Fruit fly (Drosophila melanogaster) whole organism, pupa: ENCODE results near the gene CG16789.

Source experiments
- CG13204 ChIP-seq: fragments of 200-800 bp; sonication (Bioruptor generic); optimal IDR thresholded peaks from 2 replicates; lab custom pipeline; 2018; ENCODE audit warnings: missing biosample characterization, mild to moderate bottlenecking, missing genetic modification characterization, moderate library complexity
- CG14655 ChIP-seq: fragments of 200-800 bp; sonication (Bioruptor generic); optimal IDR thresholded peaks from 3 replicates; lab custom pipeline; 2017; ENCODE audit warnings: mild to moderate bottlenecking, missing biosample characterization, missing genetic modification reagents, missing genetic modification characterization
- CG17806 ChIP-seq: fragments of 200-800 bp; sonication (Bioruptor generic); optimal IDR thresholded peaks from 2 replicates; lab custom pipeline; 2018; ENCODE audit warnings: missing biosample characterization, mild to moderate bottlenecking, missing genetic modification characterization, moderate library complexity
- CG32121 ChIP-seq: fragments of 200-800 bp; sonication (Bioruptor generic); IDR thresholded peaks from 2 replicates; pipeline ENCODE4 v1.3.6; 2022; ENCODE audit warnings: missing biosample characterization, missing genetic modification characterization
- CG8159 ChIP-seq: fragments of 200-800 bp; sonication (Bioruptor generic); optimal IDR thresholded peaks from 3 replicates; lab custom pipeline; 2018; ENCODE audit warnings: missing biosample characterization, mild to moderate bottlenecking, missing genetic modification characterization, moderate library complexity
- CG9948 ChIP-seq: fragments of 200-800 bp; sonication (Bioruptor generic); optimal IDR thresholded peaks from 2 replicates; lab custom pipeline; 2018; ENCODE audit warnings: missing biosample characterization, mild to moderate bottlenecking, missing genetic modification characterization, moderate library complexity
- EcR ChIP-seq: fragments of 200-800 bp; sonication (Bioruptor generic); optimal IDR thresholded peaks from 3 replicates; lab custom pipeline; 2019; ENCODE audit warnings: missing biosample characterization, missing genetic modification characterization, mild to moderate bottlenecking, moderate library complexity, missing genetic modification reagents
- Ets98B ChIP-seq: fragments of 200-800 bp; sonication (Bioruptor generic); IDR thresholded peaks from 2 replicates; pipeline ENCODE4 v1.3.6; 2022; ENCODE audit warnings: missing biosample characterization, missing genetic modification characterization
- Pif1A ChIP-seq: fragments of 200-800 bp; sonication (Bioruptor generic); optimal IDR thresholded peaks from 3 replicates; lab custom pipeline; 2016; ENCODE audit warnings: missing biosample characterization, missing genetic modification characterization
- Pif1B ChIP-seq: fragments of 200-800 bp; sonication (Bioruptor generic); optimal IDR thresholded peaks from 3 replicates; lab custom pipeline; 2016; ENCODE audit warnings: missing biosample characterization, missing genetic modification characterization
- fd96Ca ChIP-seq: fragments of 200-800 bp; sonication (Bioruptor generic); IDR thresholded peaks from 3 replicates; pipeline ENCODE4 v1.3.6; 2022; ENCODE audit warnings: missing biosample characterization, missing genetic modification characterization
- gl ChIP-seq: fragments of 200-800 bp; sonication (Bioruptor generic); optimal IDR thresholded peaks from 2 replicates; lab custom pipeline; 2018; ENCODE audit warnings: missing biosample characterization, mild to moderate bottlenecking, missing genetic modification characterization

- peak; percentile 62 for TF ChIP-seq Pif1A
- peak; percentile 56 for TF ChIP-seq Pif1B
- peak; percentile 76 for TF ChIP-seq CG14655
- TF ChIP-seq CG32121, result peak; percentile 81
- peak; percentile 85 for TF ChIP-seq CG17806 (tag; lab: Kevin White, UChicago)
- peak; percentile 48 for TF ChIP-seq gl (tag; lab: Kevin White, UChicago)
- peak; percentile 87 for TF ChIP-seq CG9948 (tag; lab: Kevin White, UChicago)
- peak; percentile 73 for TF ChIP-seq Ets98B (GFP tag; lab: Robert Waterston, UW)
- TF ChIP-seq CG8159 (tag; lab: Kevin White, UChicago), result peak; percentile 85
- TF ChIP-seq CG13204 (GFP tag; lab: Kevin White, UChicago), result peak; percentile 35
- TF ChIP-seq fd96Ca (GFP tag; lab: Robert Waterston, UW), result 0 out of 3 replicates have a peak, but pooled peaks have one; percentile 37
- no peak for TF ChIP-seq EcR (GFP tag; lab: Kevin White, UChicago)
Measured at dm6 chr3R:9593408-9594250, 27.6 kb downstream of the CG16789 start.
